Fruit fly (Drosophila melanogaster) whole organism, embryonic: Measurements from ENCODE around the gene inaE.

Experiments used
- ATbp ChIP-seq: fragments of 200-800 bp; sonication (Bioruptor generic); optimal IDR thresholded peaks from 2 replicates; lab custom pipeline; 2017; ENCODE audit warnings: missing biosample characterization, mild to moderate bottlenecking, missing genetic modification characterization, missing genetic modification reagents
- Ada2b ChIP-seq: fragments of 200-800 bp; sonication (Bioruptor generic); IDR thresholded peaks from 2 replicates; pipeline ENCODE4 v1.3.6; 2022; ENCODE audit warnings: missing biosample characterization, missing genetic modification characterization
- Asciz ChIP-seq: fragments of 200-800 bp; sonication (Bioruptor generic); optimal IDR thresholded peaks from 2 replicates; lab custom pipeline; 2017; ENCODE audit warnings: missing biosample characterization, mild to moderate bottlenecking, missing genetic modification characterization, missing genetic modification reagents
- Atf-2 ChIP-seq: fragments of 200-800 bp; sonication (Bioruptor generic); optimal IDR thresholded peaks from 2 replicates; lab custom pipeline; 2016; ENCODE audit warnings: missing biosample characterization, missing genetic modification characterization
- Atf6 ChIP-seq: fragments of 200-800 bp; sonication (Bioruptor generic); IDR thresholded peaks from 2 replicates; pipeline ENCODE4 v1.3.6; 2022; ENCODE audit warnings: missing biosample characterization, missing genetic modification characterization
- BtbVII ChIP-seq: fragments of 200-800 bp; sonication (Bioruptor generic); optimal IDR thresholded peaks from 3 replicates; lab custom pipeline; 2017; ENCODE audit warnings: missing biosample characterization, mild to moderate bottlenecking, missing genetic modification characterization
- CG11247 ChIP-seq: fragments of 200-800 bp; sonication (Bioruptor generic); IDR thresholded peaks from 2 replicates; pipeline ENCODE4 v1.3.6; 2022; ENCODE audit warnings: missing biosample characterization, missing genetic modification characterization
- CG14710 ChIP-seq: fragments of 200-800 bp; sonication (Bioruptor generic); optimal IDR thresholded peaks from 3 replicates; lab custom pipeline; 2019; ENCODE audit warnings: missing biosample characterization, mild to moderate bottlenecking, missing genetic modification characterization, moderate library complexity
- CG14965 ChIP-seq: fragments of 200-800 bp; sonication (Bioruptor generic); optimal IDR thresholded peaks from 2 replicates; lab custom pipeline; 2016; ENCODE audit warnings: missing biosample characterization, missing genetic modification characterization, borderline replicate concordance
- CG1602 ChIP-seq: fragments of 200-800 bp; sonication (Bioruptor generic); optimal IDR thresholded peaks from 3 replicates; lab custom pipeline; 2016; ENCODE audit warnings: missing biosample characterization, missing genetic modification characterization
- CG17359 ChIP-seq: fragments of 200-800 bp; sonication (Bioruptor generic); optimal IDR thresholded peaks from 3 replicates; lab custom pipeline; 2018; ENCODE audit warnings: missing biosample characterization, mild to moderate bottlenecking, missing genetic modification characterization, moderate library complexity
- CG17802 ChIP-seq: fragments of 200-800 bp; sonication (Bioruptor generic); optimal IDR thresholded peaks from 2 replicates; lab custom pipeline; 2018; ENCODE audit warnings: missing biosample characterization, mild to moderate bottlenecking, missing genetic modification characterization, moderate library complexity
- CG17912 ChIP-seq: fragments of 200-800 bp; sonication (Bioruptor generic); optimal IDR thresholded peaks from 2 replicates; lab custom pipeline; 2018; ENCODE audit warnings: missing biosample characterization, mild to moderate bottlenecking, missing genetic modification characterization
- CG4707 ChIP-seq: fragments of 200-800 bp; sonication (Bioruptor generic); optimal IDR thresholded peaks from 2 replicates; lab custom pipeline; 2018; ENCODE audit warnings: missing biosample characterization, mild to moderate bottlenecking, missing genetic modification characterization, moderate library complexity
- CG6175 ChIP-seq: fragments of 200-800 bp; sonication (Bioruptor generic); IDR thresholded peaks from 3 replicates; pipeline ENCODE4 v1.3.6; 2022; ENCODE audit warnings: missing biosample characterization, missing genetic modification characterization
- CG6689 ChIP-seq: fragments of 200-800 bp; sonication (Bioruptor generic); IDR thresholded peaks from 2 replicates; pipeline ENCODE4 v1.3.6; 2022; ENCODE audit warnings: missing biosample characterization, missing genetic modification characterization
- CG7987 ChIP-seq: fragments of 200-800 bp; sonication (Bioruptor generic); optimal IDR thresholded peaks from 2 replicates; lab custom pipeline; 2018; ENCODE audit warnings: missing biosample characterization, mild to moderate bottlenecking, missing genetic modification characterization, moderate library complexity
- CG8359 ChIP-seq: fragments of 200-800 bp; sonication (Bioruptor generic); optimal IDR thresholded peaks from 2 replicates; lab custom pipeline; 2017; ENCODE audit warnings: missing biosample characterization, mild to moderate bottlenecking, missing genetic modification characterization, borderline replicate concordance
- CG8765 ChIP-seq: fragments of 200-800 bp; sonication (Bioruptor generic); IDR thresholded peaks from 2 replicates; pipeline ENCODE4 v1.3.6; 2022; ENCODE audit warnings: missing biosample characterization, missing genetic modification characterization
- CG9876 ChIP-seq: fragments of 200-800 bp; sonication (Bioruptor generic); optimal IDR thresholded peaks from 2 replicates; lab custom pipeline; 2016; ENCODE audit warnings: missing biosample characterization, missing genetic modification characterization
- D19B ChIP-seq: fragments of 200-800 bp; sonication (Bioruptor generic); optimal IDR thresholded peaks from 2 replicates; lab custom pipeline; 2017; ENCODE audit warnings: missing biosample characterization, mild to moderate bottlenecking, missing genetic modification characterization
- Dfd ChIP-seq, 2 experiments: fragments of >200 bp; optimal IDR thresholded peaks; 2 replicates each; lab custom pipeline; 2017; ENCODE audit warnings: missing biosample characterization in 2 of 2, missing genetic modification characterization in 2 of 2
- Dip2 ChIP-seq: fragments of 200-800 bp; sonication (Bioruptor generic); IDR thresholded peaks from 2 replicates; pipeline ENCODE4 v1.3.6; 2022; ENCODE audit warnings: missing biosample characterization, missing genetic modification characterization
- H15 ChIP-seq: fragments of 200-800 bp; sonication (Bioruptor generic); IDR thresholded peaks from 3 replicates; pipeline ENCODE4 v1.3.6; 2022; ENCODE audit warnings: missing biosample characterization, missing genetic modification characterization
- Hey ChIP-seq: fragments of 200-800 bp; sonication (Bioruptor generic); optimal IDR thresholded peaks from 3 replicates; lab custom pipeline; 2018; ENCODE audit warnings: missing biosample characterization, mild to moderate bottlenecking, missing genetic modification characterization
- Hr39 ChIP-seq: fragments of >200 bp; optimal IDR thresholded peaks from 2 replicates; lab custom pipeline; 2017
- Hr78 ChIP-seq, 2 experiments: fragments of 200-800 bp in 1 of 2; fragments of >200 bp in 1 of 2; sonication (Bioruptor generic) in 1 of 2; optimal IDR thresholded peaks; 2 replicates each; lab custom pipeline; 2017 to 2019; ENCODE audit warnings: missing biosample characterization in 2 of 2, missing genetic modification characterization in 2 of 2, mild to moderate bottlenecking in 1 of 2, moderate library complexity in 1 of 2
- Mrtf ChIP-seq: fragments of 200-800 bp; sonication (Bioruptor generic); IDR thresholded peaks from 3 replicates; pipeline ENCODE4 v1.3.6; 2022; ENCODE audit warnings: missing biosample characterization, missing genetic modification characterization
- Ptx1 ChIP-seq: fragments of 200-800 bp; sonication (Bioruptor generic); IDR thresholded peaks from 2 replicates; pipeline ENCODE4 v1.3.6; 2022; ENCODE audit warnings: missing biosample characterization, missing genetic modification characterization
- Ravus ChIP-seq: fragments of 200-800 bp; sonication (Bioruptor generic); IDR thresholded peaks from 2 replicates; pipeline ENCODE4 v1.3.6; 2022; ENCODE audit warnings: missing biosample characterization, missing genetic modification characterization
- Side ChIP-seq: fragments of 200-800 bp; sonication (Bioruptor generic); optimal IDR thresholded peaks from 2 replicates; lab custom pipeline; 2016; ENCODE audit warnings: missing biosample characterization, missing genetic modification characterization
- bowl ChIP-seq: fragments of 200-800 bp; sonication (Bioruptor generic); IDR thresholded peaks from 2 replicates; pipeline ENCODE4 v1.3.6; 2022; ENCODE audit warnings: missing biosample characterization, missing genetic modification characterization
- br ChIP-seq: fragments of >200 bp; optimal IDR thresholded peaks from 2 replicates; lab custom pipeline; 2017
- cad ChIP-seq: fragments of >200 bp; optimal IDR thresholded peaks from 2 replicates; lab custom pipeline; 2017; ENCODE audit warnings: missing biosample characterization, missing genetic modification characterization
- cas ChIP-seq: fragments of 200-800 bp; sonication (Bioruptor generic); IDR thresholded peaks from 2 replicates; pipeline ENCODE4 v1.3.6; 2022; ENCODE audit warnings: missing biosample characterization, missing genetic modification characterization
- crp ChIP-seq, 2 experiments: fragments of 200-800 bp; sonication (Bioruptor generic); optimal IDR thresholded peaks; 2 replicates in 1 of 2; 3 replicates in 1 of 2; lab custom pipeline; 2017; ENCODE audit warnings: missing biosample characterization in 2 of 2, missing genetic modification characterization in 2 of 2, mild to moderate bottlenecking in 1 of 2, moderate library complexity in 1 of 2
- danr ChIP-seq: fragments of 200-800 bp; sonication (Bioruptor generic); IDR thresholded peaks from 2 replicates; pipeline ENCODE4 v1.3.6; 2022; ENCODE audit warnings: missing biosample characterization, missing genetic modification characterization
- kah ChIP-seq: fragments of 200-800 bp; sonication (Bioruptor generic); optimal IDR thresholded peaks from 2 replicates; lab custom pipeline; 2018; ENCODE audit warnings: missing biosample characterization, mild to moderate bottlenecking, missing genetic modification characterization
- lola ChIP-seq, 3 experiments: fragments of >200 bp in 2 of 3; fragments of 200-800 bp in 1 of 3; sonication (Bioruptor generic) in 1 of 3; optimal IDR thresholded peaks; 2 replicates each; lab custom pipeline; 2017 to 2019; ENCODE audit warnings: missing biosample characterization in 3 of 3, missing genetic modification characterization in 3 of 3, mild to moderate bottlenecking in 1 of 3, moderate library complexity in 1 of 3
- mam ChIP-seq: fragments of 200-800 bp; sonication (Bioruptor generic); optimal IDR thresholded peaks from 3 replicates; lab custom pipeline; 2016; ENCODE audit warnings: missing biosample characterization, missing genetic modification characterization
- mld ChIP-seq: fragments of 200-800 bp; sonication (Bioruptor generic); IDR thresholded peaks from 3 replicates; pipeline ENCODE4 v1.3.6; 2022; ENCODE audit warnings: missing biosample characterization, missing genetic modification characterization; ENCODE audit not compliant: partially characterized antibody
- nerfin-1 ChIP-seq: fragments of 200-800 bp; sonication (Bioruptor generic); optimal IDR thresholded peaks from 3 replicates; lab custom pipeline; 2019; ENCODE audit warnings: missing biosample characterization, mild to moderate bottlenecking, missing genetic modification characterization, moderate library complexity
- rib ChIP-seq: fragments of 200-800 bp; sonication (Bioruptor generic); IDR thresholded peaks from 2 replicates; pipeline ENCODE4 v1.3.6; 2022; ENCODE audit warnings: missing biosample characterization, missing genetic modification characterization
- sd ChIP-seq: fragments of 200-800 bp; sonication (Bioruptor generic); optimal IDR thresholded peaks from 3 replicates; lab custom pipeline; 2018; ENCODE audit warnings: missing biosample characterization, mild to moderate bottlenecking, missing genetic modification characterization, moderate library complexity
- seq ChIP-seq: fragments of 200-800 bp; sonication (Bioruptor generic); IDR thresholded peaks from 2 replicates; pipeline ENCODE4 v1.3.6; 2022; ENCODE audit warnings: missing biosample characterization, missing genetic modification characterization
- shn ChIP-seq: fragments of 200-800 bp; sonication (Bioruptor generic); optimal IDR thresholded peaks from 3 replicates; lab custom pipeline; 2016; ENCODE audit warnings: missing biosample characterization, missing genetic modification characterization
- sna ChIP-seq: fragments of 200-800 bp; sonication (Bioruptor generic); IDR thresholded peaks from 2 replicates; pipeline ENCODE4 v1.3.6; 2022; ENCODE audit warnings: missing biosample characterization, missing genetic modification characterization; ENCODE audit not compliant: partially characterized antibody
- trh ChIP-seq: fragments of 200-800 bp; sonication (Bioruptor generic); optimal IDR thresholded peaks from 2 replicates; lab custom pipeline; 2016; ENCODE audit warnings: missing biosample characterization, missing genetic modification characterization
- unpg ChIP-seq: fragments of 200-800 bp; sonication (Bioruptor generic); optimal IDR thresholded peaks from 3 replicates; lab custom pipeline; 2018; ENCODE audit warnings: missing biosample characterization, mild to moderate bottlenecking, missing genetic modification characterization, moderate library complexity
- zen2 ChIP-seq: fragments of 200-800 bp; sonication (Bioruptor generic); IDR thresholded peaks from 3 replicates; pipeline ENCODE4 v1.3.6; 2022; ENCODE audit warnings: missing biosample characterization, missing genetic modification characterization; ENCODE audit not compliant: partially characterized antibody

inaE gene

DNA sequence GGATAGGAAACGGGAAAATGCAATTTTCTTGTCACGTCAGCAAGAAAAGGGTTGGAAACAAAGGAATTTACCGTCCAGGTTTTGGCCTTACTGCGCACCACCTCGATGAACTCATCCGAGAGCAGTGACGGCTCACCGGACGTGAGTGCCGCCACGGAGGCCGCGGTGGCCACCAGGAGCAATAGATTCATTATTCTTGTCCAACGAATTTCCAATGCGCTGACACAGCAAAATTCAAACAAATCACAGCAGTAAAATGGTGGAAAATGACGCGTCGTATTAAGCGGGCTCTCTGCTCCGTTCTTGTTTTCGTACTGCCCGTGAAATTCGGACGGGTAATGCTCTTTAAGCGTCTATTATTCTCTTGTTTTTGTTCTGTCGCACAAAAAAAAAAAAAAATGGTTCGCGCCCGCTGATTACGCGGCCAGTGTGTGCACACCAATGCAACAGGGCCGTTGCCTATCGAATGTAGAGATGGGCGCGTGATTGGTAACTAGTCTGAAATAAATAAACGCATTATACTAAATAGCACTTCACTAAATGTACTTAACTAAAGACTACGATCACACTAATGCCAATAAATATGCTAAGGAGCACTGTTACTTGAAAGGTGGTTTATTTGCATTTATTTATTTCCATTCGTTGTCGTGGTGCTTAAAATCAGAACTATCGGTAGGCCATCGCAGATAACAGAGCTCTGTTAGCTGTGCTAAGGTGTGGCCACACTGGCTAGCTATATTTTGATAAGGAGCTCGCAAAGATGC lies 1.6 kb upstream of the inaE start, which contains the start of the genes CtsB and amrt (continued):
- TF ChIP-seq CG1602 (GFP tag; lab: Kevin White, UChicago) (peak; percentile 34), CG8765 (no peak), sd (tag; lab: Kevin White, UChicago) (no peak), Ptx1 (GFP tag; lab: Robert Waterston, UW) (0 out of 2 replicates have a peak, but pooled peaks have one; percentile 51), Hey (tag; lab: Kevin White, UChicago) (no peak), CG4707 (GFP tag; lab: Kevin White, UChicago) (no peak), Mrtf (GFP tag; lab: Robert Waterston, UW) (no peak), unpg (peak; percentile 35), Hr78 (GFP tag; optimal IDR thresholded peaks at IDR 0.05; lab: Kevin White, UChicago) (no peak), Atf6 (GFP tag; lab: Robert Waterston, UW) (no peak), danr (GFP tag; lab: Robert Waterston, UW) (no peak), Hr39 (lab: Kevin White, UChicago) (no peak), D19B (GFP tag; lab: Kevin White, UChicago) (no peak), CG17802 (peak; percentile 13), nerfin-1 (tag; lab: Kevin White, UChicago) (peak; percentile 4), crp (GFP tag; optimal IDR thresholded peaks at IDR 0.05; lab: Kevin White, UChicago) (peak in 1 of 2 experiments; percentile 65), CG14710 (tag; lab: Kevin White, UChicago) (peak; percentile 100), trh (no peak), H15 (no peak), br (lab: Kevin White, UChicago) (no peak), Ada2b (no peak), CG17912 (GFP tag; lab: Kevin White, UChicago) (no peak), ATbp (GFP tag; lab: Kevin White, UChicago) (no peak), CG14965 (GFP tag; lab: Kevin White, UChicago) (no peak), seq (GFP tag; lab: Robert Waterston, UW) (no peak), zen2 (no peak; the same call in 2 of the 3 replicates), kah (GFP tag; lab: Kevin White, UChicago) (no peak), rib (no peak), CG9876 (GFP tag; lab: Kevin White, UChicago) (peak; percentile 20), Dfd (GFP tag; optimal IDR thresholded peaks at IDR 0.05; lab: Kevin White, UChicago) (no peak), Atf-2 (GFP tag; lab: Kevin White, UChicago) (peak; percentile 41), shn (peak; percentile 46), CG11247 (GFP tag; lab: Robert Waterston, UW) (no peak), Dip2 (GFP tag; lab: Robert Waterston, UW) (no peak), cas (GFP tag; lab: Robert Waterston, UW) (no peak), CG17359 (tag; lab: Kevin White, UChicago) (peak; percentile 85), Asciz (GFP tag; lab: Kevin White, UChicago) (no peak), mam (GFP tag; lab: Kevin White, UChicago) (peak; percentile 70), lola (GFP tag; optimal IDR thresholded peaks at IDR 0.05; lab: Kevin White, UChicago) (peak in 1 of 3 experiments; percentile 42), BtbVII (no peak), sna (peak; percentile 76), Side (GFP tag; lab: Kevin White, UChicago) (peak; percentile 51), Ravus (GFP tag; lab: Robert Waterston, UW) (no peak), CG6689 (GFP tag; lab: Robert Waterston, UW) (0 out of 2 replicates have a peak, but pooled peaks have one; percentile 7), CG6175 (GFP tag; lab: Robert Waterston, UW) (no peak), CG8359 (no peak), mld (GFP tag; lab: Robert Waterston, UW) (0 out of 3 replicates have a peak, but pooled peaks have one; percentile 43), cad (no peak), CG7987 (GFP tag; lab: Kevin White, UChicago) (no peak), bowl (GFP tag; lab: Robert Waterston, UW) (no peak)
